Worm (Caenorhabditis elegans) whole organism, young adult: Measurements from ENCODE around the gene R13A5.15.

Experiments used
- B0035.1 ChIP-seq: sonication (generic microtip); optimal IDR thresholded peaks from 2 replicates; lab custom pipeline; 2016; ENCODE audit warnings: missing genetic modification characterization, mild to moderate bottlenecking, missing compliant biosample characterization, missing genotype, missing genetic modification reagents
- B0261.1 ChIP-seq: sonication (generic microtip); optimal IDR thresholded peaks from 2 replicates; lab custom pipeline; 2016; ENCODE audit warnings: mild to moderate bottlenecking, missing genetic modification characterization, moderate library complexity, missing compliant biosample characterization
- C06A6.2 ChIP-seq: fragments of 200-800 bp; sonication (Bioruptor generic); conservative IDR thresholded peaks from 2 replicates; pipeline ENCODE4 v1.3.6; 2022; ENCODE audit warnings: missing genetic modification characterization, missing compliant biosample characterization
- C17E4.6 ChIP-seq: fragments of 200-800 bp; sonication (Bioruptor generic); IDR thresholded peaks from 2 replicates; pipeline ENCODE4 v1.3.6; 2022; ENCODE audit warnings: missing genetic modification reagents, missing genetic modification characterization, missing compliant biosample characterization
- F22D6.2 ChIP-seq: sonication (generic microtip); optimal IDR thresholded peaks from 2 replicates; lab custom pipeline; 2016; ENCODE audit warnings: mild to moderate bottlenecking, missing genetic modification characterization, missing compliant biosample characterization
- F55B11.4 ChIP-seq: sonication (generic microtip); optimal IDR thresholded peaks from 2 replicates; lab custom pipeline; 2016; ENCODE audit warnings: missing compliant biosample characterization, missing genetic modification characterization, borderline replicate concordance; ENCODE audit not compliant: insufficient read depth
- F57C9.4 ChIP-seq: sonication (generic microtip); optimal IDR thresholded peaks from 2 replicates; lab custom pipeline; 2017; ENCODE audit warnings: mild to moderate bottlenecking, missing genetic modification characterization, missing compliant biosample characterization
- K12H6.12 ChIP-seq: fragments of 200-800 bp; sonication (Bioruptor generic); optimal IDR thresholded peaks from 2 replicates; lab custom pipeline; 2018; ENCODE audit warnings: mild to moderate bottlenecking, missing genetic modification characterization, missing compliant biosample characterization
- T07F8.4 ChIP-seq: sonication (generic microtip); optimal IDR thresholded peaks from 2 replicates; lab custom pipeline; 2016; ENCODE audit warnings: mild to moderate bottlenecking, missing genetic modification characterization, moderate library complexity, missing compliant biosample characterization
- T26A5.8 ChIP-seq: sonication (generic microtip); optimal IDR thresholded peaks from 2 replicates; lab custom pipeline; 2016; ENCODE audit warnings: missing genetic modification characterization, missing compliant biosample characterization
- ZK185.1 ChIP-seq: sonication (generic microtip); optimal IDR thresholded peaks from 2 replicates; lab custom pipeline; 2016; ENCODE audit warnings: mild to moderate bottlenecking, missing genetic modification characterization, missing compliant biosample characterization; ENCODE audit not compliant: poor library complexity, severe bottlenecking
- ama-1 ChIP-seq, 3 experiments: fragments of 150-350 bp in 1 of 3; sonication (generic microtip) in 2 of 3; optimal IDR thresholded peaks; 2 replicates each; lab custom pipeline; 2014 to 2018; ENCODE audit warnings: missing biosample characterization in 2 of 3, missing genetic modification characterization in 2 of 3, missing genetic modification reagents in 2 of 3
- atf-7 ChIP-seq: sonication (generic microtip); optimal IDR thresholded peaks from 2 replicates; lab custom pipeline; 2017; ENCODE audit warnings: mild to moderate bottlenecking, missing genetic modification characterization, missing compliant biosample characterization
- athp-1 ChIP-seq: sonication (generic microtip); optimal IDR thresholded peaks from 2 replicates; lab custom pipeline; 2017; ENCODE audit warnings: mild to moderate bottlenecking, missing genetic modification characterization, missing compliant biosample characterization
- dpff-1 ChIP-seq: sonication (generic microtip); optimal IDR thresholded peaks from 2 replicates; lab custom pipeline; 2017; ENCODE audit warnings: mild to moderate bottlenecking, missing genetic modification characterization, missing compliant biosample characterization
- fkh-3 ChIP-seq: sonication (generic microtip); optimal IDR thresholded peaks from 2 replicates; lab custom pipeline; 2016; ENCODE audit warnings: mild to moderate bottlenecking, missing genetic modification characterization, missing compliant biosample characterization
- hlh-12 ChIP-seq: sonication (generic microtip); optimal IDR thresholded peaks from 2 replicates; lab custom pipeline; 2016; ENCODE audit warnings: missing genetic modification characterization, missing compliant biosample characterization
- hmg-20 ChIP-seq: fragments of 200-800 bp; sonication (Bioruptor generic); IDR thresholded peaks from 2 replicates; pipeline ENCODE4 v1.3.6; 2022; ENCODE audit warnings: missing genetic modification reagents, missing genetic modification characterization, missing compliant biosample characterization
- let-607 ChIP-seq, 2 experiments: fragments of 200-800 bp in 1 of 2; sonication (Bioruptor generic) in 1 of 2; sonication (generic microtip) in 1 of 2; optimal IDR thresholded peaks; 2 replicates each; lab custom pipeline; 2016 to 2018; ENCODE audit warnings: mild to moderate bottlenecking in 2 of 2, missing compliant biosample characterization in 2 of 2, missing genetic modification characterization in 2 of 2, moderate library complexity in 2 of 2, missing genotype in 1 of 2
- lin-26 ChIP-seq: fragments of 200-800 bp; sonication (Bioruptor generic); IDR thresholded peaks from 2 replicates; pipeline ENCODE4 v1.3.6; 2022; ENCODE audit warnings: missing genetic modification reagents, missing genetic modification characterization, missing compliant biosample characterization
- lin-35 ChIP-seq, 3 experiments: fragments of 150-350 bp in 2 of 3; sonication (generic microtip) in 1 of 3; optimal IDR thresholded peaks; 2 replicates each; lab custom pipeline; 2014 to 2018; ENCODE audit warnings: missing biosample characterization in 3 of 3, missing genetic modification characterization in 3 of 3, missing genetic modification reagents in 3 of 3
- madf-3 ChIP-seq: fragments of 200-800 bp; sonication (Bioruptor generic); IDR thresholded peaks from 2 replicates; pipeline ENCODE4 v1.3.6; 2022; ENCODE audit warnings: missing genetic modification reagents, missing genetic modification characterization, missing compliant biosample characterization
- mes-4 ChIP-seq: sonication (generic microtip); optimal IDR thresholded peaks from 2 replicates; lab custom pipeline; 2016; ENCODE audit warnings: missing genotype, missing genetic modification characterization, missing compliant biosample characterization
- nfya-1 ChIP-seq: sonication (generic microtip); optimal IDR thresholded peaks from 2 replicates; lab custom pipeline; 2017; ENCODE audit warnings: antibody characterized with exemption, missing compliant biosample characterization, missing genetic modification characterization, borderline replicate concordance; ENCODE audit not compliant: insufficient read depth
- nfyb-1 ChIP-seq: fragments of 200-800 bp; sonication (Bioruptor generic); IDR thresholded peaks from 2 replicates; pipeline ENCODE4 v1.3.6; 2022; ENCODE audit warnings: missing genetic modification reagents, missing genetic modification characterization, missing compliant biosample characterization
- nhr-27 ChIP-seq: fragments of 200-800 bp; sonication (Bioruptor generic); optimal IDR thresholded peaks from 2 replicates; lab custom pipeline; 2018; ENCODE audit warnings: mild to moderate bottlenecking, missing genetic modification characterization, moderate library complexity, missing compliant biosample characterization
- nhr-80 ChIP-seq: sonication (generic microtip); optimal IDR thresholded peaks from 2 replicates; lab custom pipeline; 2016; ENCODE audit warnings: missing genetic modification characterization, missing compliant biosample characterization
- rcor-1 ChIP-seq: fragments of 200-800 bp; sonication (Bioruptor generic); IDR thresholded peaks from 2 replicates; pipeline ENCODE4 v1.3.6; 2022; ENCODE audit warnings: missing genetic modification reagents, missing genetic modification characterization, missing compliant biosample characterization
- rec-8 ChIP-seq, 2 experiments: sonication (generic microtip); optimal IDR thresholded peaks; 2 replicates each; lab custom pipeline; 2016; ENCODE audit warnings: mild to moderate bottlenecking in 2 of 2, missing genetic modification characterization in 2 of 2, missing genetic modification reagents in 2 of 2, missing genotype in 2 of 2, missing biosample characterization in 1 of 2, missing compliant biosample characterization in 1 of 2, moderate library complexity in 1 of 2
- sdz-38 ChIP-seq: sonication (generic microtip); optimal IDR thresholded peaks from 2 replicates; lab custom pipeline; 2016; ENCODE audit warnings: missing genotype, missing genetic modification characterization, missing compliant biosample characterization
- unc-62 ChIP-seq: fragments of 150-350 bp; optimal IDR thresholded peaks from 2 replicates; lab custom pipeline; 2014; ENCODE audit warnings: missing biosample characterization, missing genetic modification reagents, missing genetic modification characterization
- zfh-2 ChIP-seq: fragments of 200-800 bp; sonication (Bioruptor generic); conservative IDR thresholded peaks from 2 replicates; pipeline ENCODE4 v1.3.6; 2022; ENCODE audit warnings: missing genetic modification reagents, missing genetic modification characterization, missing compliant biosample characterization
- ztf-18 ChIP-seq: sonication (generic microtip); optimal IDR thresholded peaks from 2 replicates; lab custom pipeline; 2016; ENCODE audit warnings: missing genotype, mild to moderate bottlenecking, missing genetic modification characterization, missing compliant biosample characterization

The R13A5.15 gene

DNA sequence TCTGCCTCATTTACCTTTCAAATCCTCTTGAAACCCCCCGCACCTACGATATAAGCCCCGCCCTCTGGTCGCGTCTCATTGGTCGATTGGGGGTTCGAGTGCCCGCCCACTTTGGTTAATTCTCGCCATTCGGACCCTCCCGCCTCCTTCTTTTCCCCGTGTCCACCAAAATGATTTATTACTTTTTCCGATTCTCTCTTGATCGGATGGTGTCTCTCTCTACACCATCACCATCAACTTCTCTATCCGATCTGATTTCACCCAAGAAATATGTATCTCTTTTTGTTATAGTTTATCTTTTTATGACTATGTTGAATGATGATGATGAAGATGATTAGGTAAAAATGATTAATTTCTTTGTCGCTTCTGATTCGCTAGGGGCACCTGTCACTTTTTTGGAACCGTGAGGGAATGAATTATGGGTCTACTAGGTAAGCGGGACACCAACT is 33.4 kb downstream of the R13A5.15 start:
- TF ChIP-seq hlh-12 (tag; lab: Kevin White, UChicago) = no peak
- peak; percentile 84 for TF ChIP-seq nfyb-1 (GFP tag; lab: Robert Waterston, UW)
- no peak for TF ChIP-seq nfya-1 (tag; lab: Kevin White, UChicago)
- TF ChIP-seq mes-4 (tag; lab: Kevin White, UChicago) = no peak
- TF ChIP-seq F57C9.4 = no peak
- TF ChIP-seq atf-7 (tag; lab: Kevin White, UChicago) = no peak
- TF ChIP-seq B0261.1 = no peak

DNA sequence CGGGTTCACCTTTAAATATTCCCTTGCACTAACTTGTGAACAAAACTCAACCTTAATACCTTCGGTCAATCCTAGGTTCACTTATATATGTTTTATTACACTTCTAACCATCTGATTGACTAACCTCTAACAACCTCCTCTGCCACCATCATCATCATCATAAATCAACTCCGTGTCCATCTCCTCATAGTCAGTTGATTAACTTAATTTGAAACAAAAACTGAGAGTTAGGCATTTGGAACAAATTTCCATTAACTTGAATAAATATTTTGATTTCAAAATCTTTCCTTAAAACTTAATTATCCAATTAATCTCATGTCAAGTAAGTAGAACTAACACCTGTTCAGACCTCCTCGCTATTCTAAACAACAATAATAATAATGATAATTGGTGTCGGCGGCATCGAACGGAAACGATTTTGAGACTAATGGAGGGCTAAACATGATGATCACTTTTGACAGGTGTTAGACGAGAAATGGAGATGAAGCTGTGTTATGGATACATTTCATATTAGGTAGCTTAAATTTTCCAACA is 34.4 kb downstream of the R13A5.15 start:
- TF ChIP-seq athp-1 (tag; lab: Kevin White, UChicago) (no peak), madf-3 (no peak), zfh-2 (GFP tag; lab: Robert Waterston, UW) (no peak), atf-7 (tag; lab: Kevin White, UChicago) (no peak)
- TF ChIP-seq, all 124 proteins: peak for 0

DNA sequence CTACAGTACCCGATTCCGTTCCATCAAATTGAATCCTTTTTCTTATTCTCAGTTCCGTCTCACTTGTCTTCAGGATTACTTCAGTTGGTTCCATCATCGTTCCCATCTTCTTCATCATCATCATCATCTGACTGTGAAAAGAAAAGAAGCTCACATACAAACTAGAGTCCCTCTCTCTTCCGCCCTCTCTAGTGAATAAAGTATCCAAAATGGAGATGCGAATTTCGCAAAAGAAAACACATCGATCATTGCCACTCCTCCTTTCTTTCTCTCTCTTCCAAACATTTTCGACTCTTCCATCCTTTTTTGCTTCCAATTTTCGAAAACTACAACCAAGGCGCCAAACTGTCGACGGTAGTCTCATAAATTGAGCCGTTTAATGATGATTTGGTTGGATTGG is 35.3 kb downstream of the R13A5.15 start:
- TF ChIP-seq let-607 (tag; optimal IDR thresholded peaks at IDR 0.05; lab: Kevin White, UChicago) (no peak), fkh-3 (tag; lab: Kevin White, UChicago) (no peak), T26A5.8 (no peak), ztf-18 (tag; lab: Kevin White, UChicago) (no peak), F22D6.2 (tag; lab: Kevin White, UChicago) (no peak), ZK185.1 (tag; lab: Kevin White, UChicago) (no peak), hmg-20 (GFP tag; lab: Robert Waterston, UW) (no peak), C17E4.6 (GFP tag; lab: Robert Waterston, UW) (no peak), unc-62 (no peak), dpff-1 (tag; lab: Kevin White, UChicago) (no peak)

DNA sequence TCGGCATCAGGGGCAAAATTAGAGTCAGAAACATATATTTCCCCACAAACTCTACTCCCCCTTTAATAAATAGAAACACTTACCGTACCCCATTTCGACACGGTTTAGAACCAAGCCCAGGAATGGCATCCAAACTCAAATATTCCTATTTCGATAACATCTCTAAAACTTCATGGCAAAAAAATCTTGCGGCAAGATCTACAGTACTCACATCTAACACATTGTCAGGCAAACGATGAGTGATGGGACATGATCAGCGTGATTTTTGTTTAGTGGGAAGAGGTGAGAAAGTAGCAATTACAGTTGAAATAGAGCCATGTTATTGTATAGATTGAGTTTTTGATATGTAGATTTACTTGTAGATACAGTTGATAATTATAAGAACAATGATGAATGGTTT is 37.1 kb downstream of the R13A5.15 start:
- TF ChIP-seq lin-26 (GFP tag; lab: Robert Waterston, UW) (no peak), nhr-80 (tag; lab: Kevin White, UChicago) (no peak), hlh-12 (tag; lab: Kevin White, UChicago) (no peak), ama-1 (optimal IDR thresholded peaks at IDR 0.05; lab: Kevin White, UChicago) (no peak), ama-1 (GFP tag; optimal IDR thresholded peaks at IDR 0.05; lab: Kevin White, UChicago) (no peak), unc-62 (peak; percentile 18), T26A5.8 (no peak), C06A6.2 (GFP tag; lab: Robert Waterston, UW) (no peak), rcor-1 (GFP tag; lab: Robert Waterston, UW) (no peak)

DNA sequence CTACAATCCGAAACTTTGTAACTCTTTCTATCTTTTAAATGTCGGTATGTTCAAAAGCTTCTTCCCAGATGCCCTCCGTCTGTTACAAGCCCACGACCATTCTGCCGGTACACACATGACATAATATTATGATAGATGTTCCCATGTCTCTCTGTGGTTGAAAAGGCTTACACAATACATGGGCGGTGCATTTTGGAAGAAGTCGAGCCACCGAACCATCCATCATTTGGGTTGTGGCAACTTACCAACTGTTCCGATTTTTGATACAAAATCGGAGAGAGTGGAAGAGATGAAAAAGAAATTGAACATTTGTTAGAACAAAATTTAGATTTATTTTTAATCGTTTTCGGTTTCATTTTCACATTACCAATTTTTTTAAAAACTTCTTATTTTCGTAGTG is 39.2 kb downstream of the R13A5.15 start:
- TF ChIP-seq K12H6.12 (tag; lab: Kevin White, UChicago) (peak; percentile 9), B0261.1 (no peak)

DNA sequence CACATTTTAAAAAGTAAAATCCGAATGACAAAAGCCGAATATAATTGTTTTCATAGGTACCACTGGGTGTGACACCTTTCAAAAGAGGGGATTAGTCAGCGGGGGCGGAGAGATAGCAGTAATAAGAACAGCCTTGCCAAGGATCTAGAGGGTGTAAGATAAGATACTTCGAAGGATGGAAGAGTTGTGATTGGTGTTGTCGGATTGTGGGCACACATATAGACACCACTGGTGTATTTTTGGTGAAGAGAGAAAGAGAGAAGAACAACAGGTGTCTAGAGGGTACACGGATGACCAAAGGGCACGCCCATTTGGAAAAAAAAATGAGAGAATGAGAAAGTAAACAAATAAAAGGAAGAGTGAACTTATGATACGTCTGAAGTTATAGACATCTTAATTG is 42.9 kb downstream of the R13A5.15 start:
- TF ChIP-seq lin-35 (GFP tag; optimal IDR thresholded peaks at IDR 0.05; lab: Kevin White, UChicago) = no peak
- no peak for TF ChIP-seq B0035.1 (tag; lab: Kevin White, UChicago)
- no peak for TF ChIP-seq F55B11.4 (tag; lab: Kevin White, UChicago)
- no peak for TF ChIP-seq ama-1 (optimal IDR thresholded peaks at IDR 0.05; lab: Kevin White, UChicago)
- no peak for TF ChIP-seq ama-1 (GFP tag; optimal IDR thresholded peaks at IDR 0.05; lab: Kevin White, UChicago)
- TF ChIP-seq sdz-38 = no peak
- no peak for TF ChIP-seq nhr-27 (tag; lab: Kevin White, UChicago)
- no peak for TF ChIP-seq C17E4.6 (GFP tag; lab: Robert Waterston, UW)
- no peak for TF ChIP-seq rec-8 (tag; optimal IDR thresholded peaks at IDR 0.05; lab: Kevin White, UChicago)
- TF ChIP-seq T07F8.4 (tag; lab: Kevin White, UChicago) = no peak
- TF ChIP-seq, all 124 proteins: peak for 0
